Fruit fly (Drosophila melanogaster): ENCODE data around the gene IP3K2.

IP3K2 gene

dm6 chrX:13276713-13277112, 26.7 kb upstream of the IP3K2 start (continued):
- TF ChIP-seq lov (optimal IDR thresholded peaks at IDR 0.05), result no peak
- TF ChIP-seq lov (GFP tag; IDR thresholded peaks at IDR 0.05), result 0 out of 3 replicates have a peak, but pooled peaks have one; percentile 15
- TF ChIP-seq tap (tag; optimal IDR thresholded peaks at IDR 0.05), result peak; percentile 71
- peak; percentile 32 for TF ChIP-seq Chrac-16 (GFP tag; optimal IDR thresholded peaks at IDR 0.05)
- peak; percentile 80 for TF ChIP-seq CG9932 (GFP tag; IDR thresholded peaks at IDR 0.05)
- TF ChIP-seq CG17829 (tag; optimal IDR thresholded peaks at IDR 0.05), result peak; percentile 77
- peak; percentile 60; the same call in 2 of the 3 replicates for TF ChIP-seq ase (GFP tag; IDR thresholded peaks at IDR 0.05)
- peak; percentile 63 for TF ChIP-seq B-H1 (GFP tag; IDR thresholded peaks at IDR 0.05)
- TF ChIP-seq CG32532 (GFP tag; IDR thresholded peaks at IDR 0.05), result peak; percentile 86
- no peak for TF ChIP-seq Ets97D (GFP tag; optimal IDR thresholded peaks at IDR 0.05)
- TF ChIP-seq sim (GFP tag; IDR thresholded peaks at IDR 0.05), result no peak
- peak; percentile 77; the same call in 1 of the 2 replicates for TF ChIP-seq GATAe (GFP tag; conservative IDR thresholded peaks at IDR 0.05)
- peak; percentile 59 for TF ChIP-seq CG31224 (GFP tag; IDR thresholded peaks at IDR 0.05)
- TF ChIP-seq ash1 (GFP tag; optimal IDR thresholded peaks at IDR 0.05), result no peak
- no peak for TF ChIP-seq CG1647 (GFP tag; optimal IDR thresholded peaks at IDR 0.05)
- TF ChIP-seq Deaf1 (tag; optimal IDR thresholded peaks at IDR 0.05), result peak; percentile 61
- TF ChIP-seq cg (GFP tag; optimal IDR thresholded peaks at IDR 0.05), result no peak
- TF ChIP-seq CG4328 (GFP tag; optimal IDR thresholded peaks at IDR 0.05), result peak; percentile 7
- TF ChIP-seq CTCF (GFP tag; optimal IDR thresholded peaks at IDR 0.05), result no peak
- TF ChIP-seq CG12071 (GFP tag; optimal IDR thresholded peaks at IDR 0.05), result peak; percentile 43
- TF ChIP-seq CG13424 (tag; optimal IDR thresholded peaks at IDR 0.05), result peak; percentile 74
- TF ChIP-seq Dfd (GFP tag; optimal IDR thresholded peaks at IDR 0.05), result no peak
- peak; percentile 30 for TF ChIP-seq abd-A (tag; optimal IDR thresholded peaks at IDR 0.05)
- TF ChIP-seq CG12155 (GFP tag; optimal IDR thresholded peaks at IDR 0.05), result peak; percentile 72
- TF ChIP-seq CG14667 (GFP tag; IDR thresholded peaks at IDR 0.05), result peak; percentile 60
- peak; percentile 61 for TF ChIP-seq CrebB (tag; optimal IDR thresholded peaks at IDR 0.05)
- no peak for TF ChIP-seq chn (GFP tag; optimal IDR thresholded peaks at IDR 0.05)
- TF ChIP-seq Dek (tag; optimal IDR thresholded peaks at IDR 0.05), result peak; percentile 80
- peak; percentile 66 for TF ChIP-seq CG10366 (GFP tag; IDR thresholded peaks at IDR 0.05)
- TF ChIP-seq sens (GFP tag), result peak; percentile 70
- no peak for TF ChIP-seq pita (GFP tag; optimal IDR thresholded peaks at IDR 0.05)
- TF ChIP-seq dimm (GFP tag; IDR thresholded peaks at IDR 0.05), result peak; percentile 40; the same call in 1 of the 2 replicates
- peak; percentile 60 for TF ChIP-seq CG1233 (GFP tag; optimal IDR thresholded peaks at IDR 0.05)
- TF ChIP-seq sisA (GFP tag; IDR thresholded peaks at IDR 0.05), result peak; percentile 52
- peak; percentile 90 for TF ChIP-seq Fer1 (GFP tag; optimal IDR thresholded peaks at IDR 0.05)
- peak; percentile 82 for TF ChIP-seq Ada2b (GFP tag; IDR thresholded peaks at IDR 0.05)
- TF ChIP-seq insv (GFP tag; optimal IDR thresholded peaks at IDR 0.05), result no peak
- no peak for TF ChIP-seq CG3995 (GFP tag; optimal IDR thresholded peaks at IDR 0.05)
- peak; percentile 41 for TF ChIP-seq lilli (GFP tag; optimal IDR thresholded peaks at IDR 0.05)
- peak; percentile 47 for TF ChIP-seq CG10274 (GFP tag; optimal IDR thresholded peaks at IDR 0.05)
- peak; percentile 68 for TF ChIP-seq exex (tag; optimal IDR thresholded peaks at IDR 0.05)
- TF ChIP-seq ci (GFP tag; IDR thresholded peaks at IDR 0.05), result peak; percentile 68; the same call in 2 of the 3 replicates
- TF ChIP-seq CG1603 (tag; optimal IDR thresholded peaks at IDR 0.05), result peak; percentile 27
- no peak for TF ChIP-seq Camta (GFP tag; optimal IDR thresholded peaks at IDR 0.05)
- peak; percentile 76 for TF ChIP-seq CG6765 (GFP tag; optimal IDR thresholded peaks at IDR 0.05)
- TF ChIP-seq CG34422 (GFP tag; IDR thresholded peaks at IDR 0.05), result peak; percentile 63; the same call in 1 of the 3 replicates
- TF ChIP-seq CG4424 (GFP tag; optimal IDR thresholded peaks at IDR 0.05), result peak; percentile 62
- TF ChIP-seq Nf-YB (GFP tag; optimal IDR thresholded peaks at IDR 0.05), result peak; percentile 57
- peak; percentile 62; the same call in 1 of the 2 replicates for TF ChIP-seq rib (GFP tag; IDR thresholded peaks at IDR 0.05)
- TF ChIP-seq CG8290 (GFP tag; optimal IDR thresholded peaks at IDR 0.05), result no peak
- peak in 1 of 2 experiments; percentile 52 for TF ChIP-seq CG8290 (tag; optimal IDR thresholded peaks at IDR 0.05)
- no peak for TF ChIP-seq hkb (optimal IDR thresholded peaks at IDR 0.05)
- peak; percentile 85 for TF ChIP-seq hkb (GFP tag; IDR thresholded peaks at IDR 0.05)

Measured in whole organism, embryonic.